Worm (Caenorhabditis elegans): Measurements from ENCODE around the gene mai-1.

The mai-1 gene

ce11 chrX:3116033-3116876 is at the start of gene mai-1:
Gene mai-1 (minus strand): TSS chrX:3116589.
- TF ChIP-seq unc-62 (GFP tag; optimal IDR thresholded peaks at IDR 0.05) = no peak

ce11 chrX:3165569-3165968 is 49.2 kb upstream of the mai-1 start, which contains the start of gene pfut-1:
Gene pfut-1 (plus strand): TSS chrX:3165826.
- no peak for TF ChIP-seq unc-62 (GFP tag; optimal IDR thresholded peaks at IDR 0.05)

ce11 chrX:3163972-3164575 is 47.7 kb upstream of the mai-1 start, which contains the start of gene syx-6:
Gene syx-6 (plus strand): TSS chrX:3164525.
- TF ChIP-seq unc-62 (GFP tag; optimal IDR thresholded peaks at IDR 0.05) = no peak

- TF ChIP-seq unc-62 (GFP tag; optimal IDR thresholded peaks at IDR 0.05) = no peak
Measured at ce11 chrX:3159542-3159941, 43.2 kb upstream of the mai-1 start, which contains the start of gene gcc-1. Gene gcc-1 (plus strand): TSS chrX:3159940.

- no peak for TF ChIP-seq unc-62 (GFP tag; optimal IDR thresholded peaks at IDR 0.05)
Measured at ce11 chrX:3156062-3156791, 39.8 kb upstream of the mai-1 start.

- no peak for TF ChIP-seq unc-62 (GFP tag; optimal IDR thresholded peaks at IDR 0.05)
Measured at ce11 chrX:3155111-3155843, 38.9 kb upstream of the mai-1 start.

ce11 chrX:3154562-3154961 is 38.2 kb upstream of the mai-1 start:
- no peak for TF ChIP-seq unc-62 (GFP tag; optimal IDR thresholded peaks at IDR 0.05)

ce11 chrX:3153133-3153532 is 36.7 kb upstream of the mai-1 start:
- TF ChIP-seq unc-62 (GFP tag; optimal IDR thresholded peaks at IDR 0.05) = no peak

- TF ChIP-seq unc-62 (GFP tag; optimal IDR thresholded peaks at IDR 0.05) = no peak
Measured at ce11 chrX:3152361-3152760, 36.0 kb upstream of the mai-1 start, which contains the start of gene bbln-1. Gene bbln-1 (minus strand): TSS chrX:3152461.

- no peak for TF ChIP-seq unc-62 (GFP tag; optimal IDR thresholded peaks at IDR 0.05)
Measured at ce11 chrX:3145265-3145664, 28.9 kb upstream of the mai-1 start, which contains the start of gene C15C7.4. Gene C15C7.4 (plus strand): TSS chrX:3145565.

ce11 chrX:3141704-3142103 is 25.3 kb upstream of the mai-1 start:
- no peak for TF ChIP-seq unc-62 (GFP tag; optimal IDR thresholded peaks at IDR 0.05)

ce11 chrX:3139516-3140301 is 23.3 kb upstream of the mai-1 start:
- no peak for TF ChIP-seq unc-62 (GFP tag; optimal IDR thresholded peaks at IDR 0.05)

ce11 chrX:3135186-3135585 is 18.8 kb upstream of the mai-1 start, which contains the start of gene K10B3.1:
Gene K10B3.1 (plus strand): TSS chrX:3135486.
- TF ChIP-seq unc-62 (GFP tag; optimal IDR thresholded peaks at IDR 0.05) = no peak

ce11 chrX:3127626-3128142 is 11.3 kb upstream of the mai-1 start:
- no peak for TF ChIP-seq unc-62 (GFP tag; optimal IDR thresholded peaks at IDR 0.05)

All from whole organism, dauer.